Fruit fly (Drosophila melanogaster) whole organism, embryonic: Measurements from ENCODE around the gene Vps13D.

Source experiments
- BtbVII ChIP-seq: fragments of 200-800 bp; sonication (Bioruptor generic); optimal IDR thresholded peaks from 3 replicates; lab custom pipeline; 2017; ENCODE audit warnings: missing biosample characterization, mild to moderate bottlenecking, missing genetic modification characterization
- CG10462 ChIP-seq: fragments of 200-800 bp; sonication (Bioruptor generic); optimal IDR thresholded peaks from 2 replicates; lab custom pipeline; 2016; ENCODE audit warnings: missing biosample characterization, missing genetic modification characterization
- CG11723 ChIP-seq: fragments of 200-800 bp; sonication (Bioruptor generic); optimal IDR thresholded peaks from 2 replicates; lab custom pipeline; 2017; ENCODE audit warnings: missing biosample characterization, mild to moderate bottlenecking, missing genetic modification characterization
- CG12659 ChIP-seq: fragments of 200-800 bp; sonication (Bioruptor generic); optimal IDR thresholded peaks from 3 replicates; lab custom pipeline; 2017; ENCODE audit warnings: mild to moderate bottlenecking, missing biosample characterization, missing genetic modification reagents, missing genetic modification characterization
- CG15011 ChIP-seq: fragments of 200-800 bp; sonication (Bioruptor generic); optimal IDR thresholded peaks from 3 replicates; lab custom pipeline; 2018; ENCODE audit warnings: missing biosample characterization, mild to moderate bottlenecking, missing genetic modification characterization
- CG1602 ChIP-seq: fragments of 200-800 bp; sonication (Bioruptor generic); optimal IDR thresholded peaks from 3 replicates; lab custom pipeline; 2016; ENCODE audit warnings: missing biosample characterization, missing genetic modification characterization
- CG17802 ChIP-seq: fragments of 200-800 bp; sonication (Bioruptor generic); optimal IDR thresholded peaks from 2 replicates; lab custom pipeline; 2018; ENCODE audit warnings: missing biosample characterization, mild to moderate bottlenecking, missing genetic modification characterization, moderate library complexity
- CG2120 ChIP-seq: fragments of 200-800 bp; sonication (Bioruptor generic); optimal IDR thresholded peaks from 3 replicates; lab custom pipeline; 2016; ENCODE audit warnings: missing biosample characterization, missing genetic modification characterization
- CG2202 ChIP-seq: fragments of 200-800 bp; sonication (Bioruptor generic); optimal IDR thresholded peaks from 2 replicates; lab custom pipeline; 2018; ENCODE audit warnings: missing biosample characterization, mild to moderate bottlenecking, missing genetic modification characterization
- CG2712 ChIP-seq: fragments of 200-800 bp; optimal IDR thresholded peaks from 3 replicates; lab custom pipeline; 2019; ENCODE audit warnings: missing biosample characterization, mild to moderate bottlenecking, missing genetic modification characterization, moderate library complexity
- CG31365 ChIP-seq: fragments of 200-800 bp; sonication (Bioruptor generic); optimal IDR thresholded peaks from 2 replicates; lab custom pipeline; 2018; ENCODE audit warnings: missing biosample characterization, mild to moderate bottlenecking, missing genetic modification characterization
- CG3163 ChIP-seq: fragments of 200-800 bp; sonication (Bioruptor generic); optimal IDR thresholded peaks from 3 replicates; lab custom pipeline; 2016; ENCODE audit warnings: missing biosample characterization, missing genetic modification characterization
- CG3281 ChIP-seq: fragments of 200-800 bp; sonication (Bioruptor generic); optimal IDR thresholded peaks from 3 replicates; lab custom pipeline; 2017; ENCODE audit warnings: missing biosample characterization, mild to moderate bottlenecking, missing genetic modification characterization
- CG34422 ChIP-seq: fragments of 200-800 bp; sonication (Bioruptor generic); IDR thresholded peaks from 3 replicates; pipeline ENCODE4 v1.3.6; 2022; ENCODE audit warnings: missing biosample characterization, missing genetic modification characterization
- CG4282 ChIP-seq: fragments of 200-800 bp; sonication (Bioruptor generic); optimal IDR thresholded peaks from 2 replicates; lab custom pipeline; 2016; ENCODE audit warnings: missing biosample characterization, missing genetic modification characterization
- CG4328 ChIP-seq: fragments of 200-800 bp; sonication (Bioruptor generic); optimal IDR thresholded peaks from 3 replicates; lab custom pipeline; 2017; ENCODE audit warnings: missing biosample characterization, missing genetic modification reagents, missing genetic modification characterization
- CG6254 ChIP-seq: fragments of 200-800 bp; sonication (Bioruptor generic); optimal IDR thresholded peaks from 3 replicates; lab custom pipeline; 2017; ENCODE audit warnings: mild to moderate bottlenecking, missing biosample characterization, missing genetic modification reagents, missing genetic modification characterization
- CG6683 ChIP-seq: fragments of 200-800 bp; sonication (Bioruptor generic); optimal IDR thresholded peaks from 2 replicates; lab custom pipeline; 2017; ENCODE audit warnings: missing biosample characterization, mild to moderate bottlenecking, missing genetic modification characterization, missing genetic modification reagents
- CG6791 ChIP-seq: fragments of 200-800 bp; sonication (Bioruptor generic); IDR thresholded peaks from 3 replicates; pipeline ENCODE4 v1.3.6; 2022; ENCODE audit warnings: missing biosample characterization, missing genetic modification characterization; ENCODE audit not compliant: partially characterized antibody
- CG9215 ChIP-seq: fragments of 200-800 bp; sonication (Bioruptor generic); IDR thresholded peaks from 2 replicates; pipeline ENCODE4 v1.3.6; 2022; ENCODE audit warnings: missing biosample characterization, missing genetic modification characterization
- CG9609 ChIP-seq: fragments of 200-800 bp; sonication (Bioruptor generic); optimal IDR thresholded peaks from 3 replicates; lab custom pipeline; 2016; ENCODE audit warnings: missing biosample characterization, missing genetic modification characterization
- CG9817 ChIP-seq: fragments of 200-800 bp; sonication (Bioruptor generic); optimal IDR thresholded peaks from 2 replicates; lab custom pipeline; 2018; ENCODE audit warnings: missing biosample characterization, mild to moderate bottlenecking, missing genetic modification characterization, moderate library complexity
- CTCF ChIP-seq: fragments of 200-800 bp; sonication (Bioruptor generic); optimal IDR thresholded peaks from 2 replicates; lab custom pipeline; 2017; ENCODE audit warnings: missing biosample characterization, mild to moderate bottlenecking, missing genetic modification characterization, moderate library complexity
- Dip3 ChIP-seq: fragments of 200-800 bp; sonication (Bioruptor generic); optimal IDR thresholded peaks from 3 replicates; lab custom pipeline; 2016; ENCODE audit warnings: missing biosample characterization, missing genetic modification characterization
- Gug ChIP-seq: fragments of 200-800 bp; sonication (Bioruptor generic); IDR thresholded peaks from 4 replicates; pipeline ENCODE4 v1.3.6; 2022; ENCODE audit warnings: missing biosample characterization, missing genetic modification characterization
- H2.0 ChIP-seq: fragments of 200-800 bp; sonication (Bioruptor generic); IDR thresholded peaks from 2 replicates; pipeline ENCODE4 v1.3.6; 2022; ENCODE audit warnings: missing biosample characterization, missing genetic modification characterization
- HLHmδ ChIP-seq: fragments of 200-800 bp; sonication (Bioruptor generic); optimal IDR thresholded peaks from 2 replicates; lab custom pipeline; 2018; ENCODE audit warnings: missing biosample characterization, mild to moderate bottlenecking, missing genetic modification characterization, moderate library complexity
- Hmx ChIP-seq: fragments of 200-800 bp; sonication (Bioruptor generic); optimal IDR thresholded peaks from 2 replicates; lab custom pipeline; 2016; ENCODE audit warnings: missing biosample characterization, missing genetic modification characterization
- Jarid2 ChIP-seq: fragments of 200-800 bp; sonication (Bioruptor generic); optimal IDR thresholded peaks from 3 replicates; lab custom pipeline; 2017; ENCODE audit warnings: mild to moderate bottlenecking, missing biosample characterization, missing genetic modification reagents, missing genetic modification characterization
- Kr ChIP-seq: fragments of 200-800 bp; sonication (Bioruptor generic); optimal IDR thresholded peaks from 2 replicates; lab custom pipeline; 2017; ENCODE audit warnings: missing biosample characterization, mild to moderate bottlenecking, missing genetic modification characterization
- Lim3 ChIP-seq: fragments of 200-800 bp; sonication (Bioruptor generic); IDR thresholded peaks from 2 replicates; pipeline ENCODE4 v1.3.6; 2022; ENCODE audit warnings: missing biosample characterization, missing genetic modification characterization
- NC2α ChIP-seq: fragments of 200-800 bp; sonication (Bioruptor generic); optimal IDR thresholded peaks from 2 replicates; lab custom pipeline; 2016; ENCODE audit warnings: missing biosample characterization, missing genetic modification characterization
- Opbp ChIP-seq: fragments of 200-800 bp; sonication (Bioruptor generic); IDR thresholded peaks from 3 replicates; pipeline ENCODE4 v1.3.6; 2022; ENCODE audit warnings: missing biosample characterization, missing genetic modification characterization; ENCODE audit not compliant: partially characterized antibody
- Sox100B ChIP-seq: fragments of 200-800 bp; sonication (Bioruptor generic); optimal IDR thresholded peaks from 3 replicates; lab custom pipeline; 2018; ENCODE audit warnings: missing biosample characterization, mild to moderate bottlenecking, missing genetic modification characterization
- ab ChIP-seq: fragments of 200-800 bp; sonication (Bioruptor generic); optimal IDR thresholded peaks from 2 replicates; lab custom pipeline; 2016; ENCODE audit warnings: missing biosample characterization, missing genetic modification characterization
- bbx ChIP-seq: fragments of 200-800 bp; sonication (Bioruptor generic); IDR thresholded peaks from 2 replicates; pipeline ENCODE4 v1.3.6; 2022; ENCODE audit warnings: missing biosample characterization, missing genetic modification characterization; ENCODE audit not compliant: partially characterized antibody
- en ChIP-seq: fragments of 200-800 bp; sonication (Bioruptor generic); optimal IDR thresholded peaks from 2 replicates; lab custom pipeline; 2016; ENCODE audit warnings: missing biosample characterization, missing genetic modification characterization
- fd64A ChIP-seq: fragments of 200-800 bp; sonication (Bioruptor generic); optimal IDR thresholded peaks from 3 replicates; lab custom pipeline; 2018; ENCODE audit warnings: missing biosample characterization, mild to moderate bottlenecking, missing genetic modification characterization
- fd96Cb ChIP-seq: fragments of 200-800 bp; sonication (Bioruptor generic); optimal IDR thresholded peaks from 2 replicates; lab custom pipeline; 2018; ENCODE audit warnings: missing biosample characterization, mild to moderate bottlenecking, missing genetic modification characterization, moderate library complexity
- ind ChIP-seq: fragments of 200-800 bp; sonication (Bioruptor generic); optimal IDR thresholded peaks from 3 replicates; lab custom pipeline; 2016; ENCODE audit warnings: missing biosample characterization, missing genetic modification characterization
- nerfin-1 ChIP-seq: fragments of 200-800 bp; sonication (Bioruptor generic); optimal IDR thresholded peaks from 3 replicates; lab custom pipeline; 2019; ENCODE audit warnings: missing biosample characterization, mild to moderate bottlenecking, missing genetic modification characterization, moderate library complexity
- onecut ChIP-seq: fragments of 200-800 bp; sonication (Bioruptor generic); IDR thresholded peaks from 2 replicates; pipeline ENCODE4 v1.3.6; 2022; ENCODE audit warnings: missing biosample characterization, missing genetic modification characterization
- peb ChIP-seq: fragments of 200-800 bp; sonication (Bioruptor generic); IDR thresholded peaks from 2 replicates; pipeline ENCODE4 v1.3.6; 2022; ENCODE audit warnings: missing biosample characterization, missing genetic modification characterization
- phol ChIP-seq: fragments of 200-800 bp; sonication (Bioruptor generic); optimal IDR thresholded peaks from 3 replicates; lab custom pipeline; 2018; ENCODE audit warnings: missing biosample characterization, mild to moderate bottlenecking, missing genetic modification characterization, moderate library complexity
- pzg ChIP-seq: fragments of 200-800 bp; sonication (Bioruptor generic); optimal IDR thresholded peaks from 3 replicates; lab custom pipeline; 2018; ENCODE audit warnings: missing biosample characterization, mild to moderate bottlenecking, missing genetic modification characterization, moderate library complexity
- seq ChIP-seq: fragments of 200-800 bp; sonication (Bioruptor generic); IDR thresholded peaks from 2 replicates; pipeline ENCODE4 v1.3.6; 2022; ENCODE audit warnings: missing biosample characterization, missing genetic modification characterization
- so ChIP-seq: fragments of 200-800 bp; sonication (Bioruptor generic); IDR thresholded peaks from 3 replicates; pipeline ENCODE4 v1.3.6; 2022; ENCODE audit warnings: missing biosample characterization, missing genetic modification characterization
- twi ChIP-seq: fragments of 200-800 bp; optimal IDR thresholded peaks from 2 replicates; lab custom pipeline; 2019; ENCODE audit warnings: missing biosample characterization, mild to moderate bottlenecking, missing genetic modification characterization, moderate library complexity
- unpg ChIP-seq: fragments of 200-800 bp; sonication (Bioruptor generic); optimal IDR thresholded peaks from 3 replicates; lab custom pipeline; 2018; ENCODE audit warnings: missing biosample characterization, mild to moderate bottlenecking, missing genetic modification characterization, moderate library complexity
- wek ChIP-seq: fragments of 200-800 bp; sonication (Bioruptor generic); optimal IDR thresholded peaks from 3 replicates; lab custom pipeline; 2018; ENCODE audit warnings: missing biosample characterization, mild to moderate bottlenecking, missing genetic modification characterization, moderate library complexity
- zfh1 ChIP-seq: fragments of 200-800 bp; sonication (Bioruptor generic); IDR thresholded peaks from 3 replicates; pipeline ENCODE4 v1.3.6; 2022; ENCODE audit warnings: missing biosample characterization, missing genetic modification characterization
- zfh2 ChIP-seq: fragments of 200-800 bp; sonication (Bioruptor generic); optimal IDR thresholded peaks from 2 replicates; lab custom pipeline; 2016; ENCODE audit warnings: missing biosample characterization, missing genetic modification characterization

Vps13D gene

dm6 chr3L:12725749-12726148 is 29.1 kb upstream of the Vps13D start (continued):
- TF ChIP-seq CG12659 (no peak), zfh1 (GFP tag; lab: Robert Waterston, UW) (0 out of 3 replicates have a peak, but pooled peaks have one; percentile 38), CG6683 (GFP tag; lab: Kevin White, UChicago) (no peak), fd96Cb (tag; lab: Kevin White, UChicago) (peak; percentile 12), CG15011 (no peak), CG4328 (no peak), so (GFP tag; lab: Robert Waterston, UW) (no peak), NC2α (GFP tag; lab: Kevin White, UChicago) (no peak), CG10462 (GFP tag; lab: Kevin White, UChicago) (no peak), twi (tag; lab: Kevin White, UChicago) (no peak), CG9609 (GFP tag; lab: Kevin White, UChicago) (no peak), Dip3 (no peak), pzg (GFP tag; lab: Kevin White, UChicago) (no peak), CTCF (GFP tag; lab: Kevin White, UChicago) (no peak), phol (peak; percentile 18), CG2202 (tag; lab: Kevin White, UChicago) (no peak), Opbp (no peak), CG9817 (tag; lab: Kevin White, UChicago) (no peak), CG3163 (GFP tag; lab: Kevin White, UChicago) (no peak), H2.0 (GFP tag; lab: Robert Waterston, UW) (no peak), fd64A (GFP tag; lab: Kevin White, UChicago) (no peak), BtbVII (no peak), wek (GFP tag; lab: Kevin White, UChicago) (no peak), CG31365 (tag; lab: Kevin White, UChicago) (no peak), bbx (GFP tag; lab: Robert Waterston, UW) (no peak), onecut (no peak), Lim3 (GFP tag; lab: Robert Waterston, UW) (no peak), CG1602 (GFP tag; lab: Kevin White, UChicago) (no peak), Sox100B (GFP tag; lab: Kevin White, UChicago) (no peak), zfh2 (no peak), CG6254 (GFP tag; lab: Kevin White, UChicago) (peak; percentile 25), Hmx (no peak), seq (GFP tag; lab: Robert Waterston, UW) (no peak), en (no peak), CG17802 (tag; lab: Kevin White, UChicago) (no peak), HLHmδ (GFP tag; lab: Kevin White, UChicago) (no peak), unpg (GFP tag; lab: Kevin White, UChicago) (no peak), ind (GFP tag; lab: Kevin White, UChicago) (no peak), ab (no peak), peb (no peak), Kr (GFP tag; lab: Kevin White, UChicago) (no peak), CG6791 (GFP tag; lab: Robert Waterston, UW) (no peak), CG34422 (GFP tag; lab: Robert Waterston, UW) (no peak), Gug (no peak), CG11723 (no peak), CG4282 (GFP tag; lab: Kevin White, UChicago) (no peak), CG9215 (GFP tag; lab: Robert Waterston, UW) (no peak), Jarid2 (no peak), CG2712 (tag; lab: Kevin White, UChicago) (peak; percentile 29), nerfin-1 (no peak), CG3281 (GFP tag; lab: Kevin White, UChicago) (no peak), CG2120 (GFP tag; lab: Kevin White, UChicago) (no peak)
